Fruit fly (Drosophila melanogaster) whole organism: ENCODE measurements around the gene CG10863.

ENCODE experiments used
- CG8478 ChIP-seq: fragments of >200 bp; optimal IDR thresholded peaks from 2 replicates; lab custom pipeline; 2018; ENCODE audit warnings: inconsistent platforms
- Dll ChIP-seq: fragments of >200 bp; optimal IDR thresholded peaks from 2 replicates; lab custom pipeline; 2017
- EcR ChIP-seq, 2 experiments: fragments of >200 bp; optimal IDR thresholded peaks; 2 replicates each; lab custom pipeline; 2017; ENCODE audit warnings: missing biosample characterization in 2 of 2, missing genetic modification characterization in 2 of 2, missing genetic modification reagents in 2 of 2
- pan ChIP-seq: fragments of >200 bp; optimal IDR thresholded peaks from 2 replicates; lab custom pipeline; 2017
- psq ChIP-seq: fragments of >200 bp; optimal IDR thresholded peaks from 2 replicates; lab custom pipeline; 2017
- usp ChIP-seq: fragments of >200 bp; optimal IDR thresholded peaks from 2 replicates; lab custom pipeline; 2017; ENCODE audit warnings: missing biosample characterization, missing genetic modification characterization, mixed read lengths

Gene CG10863

dm6 chr3L:3912134-3912533 is 30.1 kb downstream of the CG10863 start:
- no peak for TF ChIP-seq Dll (lab: Kevin White, UChicago)
- TF ChIP-seq usp = no peak

- no peak for TF ChIP-seq EcR (GFP tag; optimal IDR thresholded peaks at IDR 0.05; lab: Kevin White, UChicago)
- no peak for TF ChIP-seq Dll (lab: Kevin White, UChicago)
- no peak for TF ChIP-seq psq (lab: Kevin White, UChicago)
- no peak for TF ChIP-seq CG8478 (lab: Kevin White, UChicago)
- TF ChIP-seq usp = no peak
- TF ChIP-seq pan = no peak
These were observed 32.4 kb downstream of the CG10863 start, which contains the start of gene mge for dm6 chr3L:3909831-3910230. mge (minus strand) TSS chr3L:3909931.

dm6 chr3L:3908838-3909810 is 33.1 kb downstream of the CG10863 start:
- TF ChIP-seq CG8478 (lab: Kevin White, UChicago) (no peak), psq (lab: Kevin White, UChicago) (no peak), pan (no peak), Dll (lab: Kevin White, UChicago) (no peak), usp (no peak), EcR (GFP tag; optimal IDR thresholded peaks at IDR 0.05; lab: Kevin White, UChicago) (peak in 1 of 2 experiments; percentile 25)

DNA sequence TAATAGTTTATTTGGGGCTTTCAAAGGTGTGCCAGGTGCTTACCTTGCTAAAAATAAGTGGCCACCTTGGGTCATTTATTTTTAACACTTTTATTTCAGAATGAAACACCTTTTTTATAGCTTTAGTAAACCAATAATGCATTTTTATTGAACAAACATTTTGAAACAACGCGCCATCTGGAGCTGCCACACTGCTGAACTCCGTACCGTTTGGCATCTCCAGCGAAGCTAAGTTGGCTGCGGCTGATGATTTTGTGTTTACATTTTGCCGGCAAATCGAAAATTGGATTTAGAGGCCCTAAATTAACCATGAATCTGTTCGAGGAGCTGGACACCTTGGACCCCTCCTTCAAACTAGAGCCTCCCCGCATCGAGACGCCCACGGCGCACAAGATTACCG is 37.2 kb downstream of the CG10863 start, which contains the start of gene ida:
Gene ida, plus strand, starts transcription at position 234 of the 400 bp plus-strand sequence.
- TF ChIP-seq pan = no peak

- no peak for TF ChIP-seq Dll (lab: Kevin White, UChicago)
- no peak for TF ChIP-seq psq (lab: Kevin White, UChicago)
- no peak for TF ChIP-seq pan
- TF ChIP-seq CG8478 (lab: Kevin White, UChicago) = no peak
- no peak for TF ChIP-seq usp
- no peak for TF ChIP-seq EcR (GFP tag; optimal IDR thresholded peaks at IDR 0.05; lab: Kevin White, UChicago)
These were observed 39.0 kb downstream of the CG10863 start, which contains the start of gene Sc2 for dm6 chr3L:3903301-3903700. Sc2 (plus strand) TSS chr3L:3903492.

- TF ChIP-seq Dll (lab: Kevin White, UChicago) (no peak), usp (no peak), EcR (GFP tag; optimal IDR thresholded peaks at IDR 0.05; lab: Kevin White, UChicago) (no peak)
These were observed 39.6 kb downstream of the CG10863 start, which contains the start of gene Ubi-p63E for dm6 chr3L:3902491-3903198. Ubi-p63E (minus strand) TSS chr3L:3903184.

- TF ChIP-seq Dll (lab: Kevin White, UChicago) (no peak), usp (no peak), psq (lab: Kevin White, UChicago) (no peak), CG8478 (lab: Kevin White, UChicago) (no peak), EcR (GFP tag; optimal IDR thresholded peaks at IDR 0.05; lab: Kevin White, UChicago) (no peak), pan (no peak)
These were observed 40.3 kb downstream of the CG10863 start for dm6 chr3L:3901865-3902490.

DNA sequence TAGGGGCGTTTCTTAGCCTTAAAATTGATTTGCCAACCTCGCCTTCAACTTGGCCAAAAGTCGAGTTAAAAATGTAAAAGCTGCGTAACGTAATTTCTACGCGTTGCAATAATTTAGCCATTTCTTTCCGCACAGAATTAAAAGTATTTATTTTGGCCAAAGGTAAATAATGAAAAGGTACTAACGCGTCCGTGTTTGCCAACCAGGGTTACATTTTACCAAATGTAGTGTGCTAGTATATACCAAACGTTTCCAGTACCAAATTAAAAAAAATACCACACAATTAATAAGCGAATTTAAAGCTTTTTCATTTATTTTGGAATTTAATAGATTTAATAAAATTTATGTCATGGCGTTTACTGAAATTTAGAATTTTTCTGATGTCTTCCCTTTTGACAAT is 43.3 kb downstream of the CG10863 start, which contains the start of gene Ccz1:
Gene Ccz1, minus strand, starts transcription at position 179 of the 400 bp plus-strand sequence.
- TF ChIP-seq EcR (GFP tag; optimal IDR thresholded peaks at IDR 0.05; lab: Kevin White, UChicago) (no peak), usp (no peak), pan (no peak), psq (lab: Kevin White, UChicago) (no peak), CG8478 (lab: Kevin White, UChicago) (no peak), Dll (lab: Kevin White, UChicago) (no peak)

dm6 chr3L:3896553-3897034 is 45.7 kb downstream of the CG10863 start, which contains the start of the genes Gr63a and Lamtor4:
Gr63a (minus strand) TSS chr3L:3896603.
Lamtor4 (plus strand) TSS chr3L:3896900.
- TF ChIP-seq psq (lab: Kevin White, UChicago) = no peak
- no peak for TF ChIP-seq CG8478 (lab: Kevin White, UChicago)
- TF ChIP-seq pan = no peak
- no peak for TF ChIP-seq EcR (GFP tag; optimal IDR thresholded peaks at IDR 0.05; lab: Kevin White, UChicago)
- no peak for TF ChIP-seq usp
- no peak for TF ChIP-seq Dll (lab: Kevin White, UChicago)

dm6 chr3L:3894413-3894812 is 47.9 kb downstream of the CG10863 start:
- TF ChIP-seq psq (lab: Kevin White, UChicago) = no peak
- no peak for TF ChIP-seq EcR (GFP tag; optimal IDR thresholded peaks at IDR 0.05; lab: Kevin White, UChicago)
- TF ChIP-seq usp = no peak
- no peak for TF ChIP-seq CG8478 (lab: Kevin White, UChicago)
- TF ChIP-seq pan = no peak
- TF ChIP-seq Dll (lab: Kevin White, UChicago) = no peak

- TF ChIP-seq pan (no peak), psq (lab: Kevin White, UChicago) (no peak)
These were observed 50.1 kb downstream of the CG10863 start, which contains the start of gene Fie for dm6 chr3L:3892154-3892624. Fie (plus strand) TSS chr3L:3892574.
